Fruit fly (Drosophila melanogaster) whole organism, embryonic: ENCODE measurements around the gene Reg-2.

Experiments
- Atf3 ChIP-seq: fragments of 200-800 bp; sonication (Bioruptor generic); optimal IDR thresholded peaks from 3 replicates; lab custom pipeline; 2016; ENCODE audit warnings: missing biosample characterization, missing genetic modification characterization
- B-H2 ChIP-seq: fragments of 200-800 bp; sonication (Bioruptor generic); optimal IDR thresholded peaks from 2 replicates; lab custom pipeline; 2018; ENCODE audit warnings: missing biosample characterization, mild to moderate bottlenecking, missing genetic modification characterization
- Bteb2 ChIP-seq: fragments of 200-800 bp; sonication (Bioruptor generic); optimal IDR thresholded peaks from 2 replicates; lab custom pipeline; 2016; ENCODE audit warnings: missing biosample characterization, missing genetic modification characterization
- CG10274 ChIP-seq: fragments of 200-800 bp; sonication (Bioruptor generic); optimal IDR thresholded peaks from 3 replicates; lab custom pipeline; 2017; ENCODE audit warnings: missing biosample characterization, mild to moderate bottlenecking, missing genetic modification characterization
- CG10366 ChIP-seq: fragments of 200-800 bp; sonication (Bioruptor generic); IDR thresholded peaks from 2 replicates; pipeline ENCODE4 v1.3.6; 2022; ENCODE audit warnings: missing biosample characterization, missing genetic modification characterization
- CG10654 ChIP-seq: fragments of 200-800 bp; sonication (Bioruptor generic); optimal IDR thresholded peaks from 2 replicates; lab custom pipeline; 2016; ENCODE audit warnings: missing biosample characterization, missing genetic modification characterization
- CG12155 ChIP-seq: fragments of 200-800 bp; sonication (Bioruptor generic); optimal IDR thresholded peaks from 3 replicates; lab custom pipeline; 2016; ENCODE audit warnings: missing biosample characterization, missing genetic modification characterization
- CG12391 ChIP-seq: fragments of 200-800 bp; sonication (Bioruptor generic); optimal IDR thresholded peaks from 3 replicates; lab custom pipeline; 2018; ENCODE audit warnings: missing biosample characterization, mild to moderate bottlenecking, missing genetic modification characterization, moderate library complexity
- CG14710 ChIP-seq: fragments of 200-800 bp; sonication (Bioruptor generic); optimal IDR thresholded peaks from 3 replicates; lab custom pipeline; 2019; ENCODE audit warnings: missing biosample characterization, mild to moderate bottlenecking, missing genetic modification characterization, moderate library complexity
- CG15269 ChIP-seq: fragments of 200-800 bp; sonication (Bioruptor generic); optimal IDR thresholded peaks from 2 replicates; lab custom pipeline; 2018; ENCODE audit warnings: missing biosample characterization, mild to moderate bottlenecking, missing genetic modification characterization, moderate library complexity
- CG1602 ChIP-seq: fragments of 200-800 bp; sonication (Bioruptor generic); optimal IDR thresholded peaks from 3 replicates; lab custom pipeline; 2016; ENCODE audit warnings: missing biosample characterization, missing genetic modification characterization
- CG1647 ChIP-seq: fragments of 200-800 bp; sonication (Bioruptor generic); optimal IDR thresholded peaks from 3 replicates; lab custom pipeline; 2016; ENCODE audit warnings: missing biosample characterization, missing genetic modification characterization
- CG16815 ChIP-seq: fragments of 200-800 bp; sonication (Bioruptor generic); optimal IDR thresholded peaks from 3 replicates; lab custom pipeline; 2017; ENCODE audit warnings: missing biosample characterization, mild to moderate bottlenecking, missing genetic modification characterization
- CG16863 ChIP-seq: fragments of 200-800 bp; sonication (Bioruptor generic); optimal IDR thresholded peaks from 3 replicates; lab custom pipeline; 2016; ENCODE audit warnings: missing biosample characterization, missing genetic modification characterization
- CG18599 ChIP-seq: fragments of 200-800 bp; sonication (Bioruptor generic); optimal IDR thresholded peaks from 3 replicates; lab custom pipeline; 2017; ENCODE audit warnings: missing biosample characterization, missing genetic modification characterization, mild to moderate bottlenecking, moderate library complexity, missing genetic modification reagents
- CG2120 ChIP-seq: fragments of 200-800 bp; sonication (Bioruptor generic); optimal IDR thresholded peaks from 3 replicates; lab custom pipeline; 2016; ENCODE audit warnings: missing biosample characterization, missing genetic modification characterization
- CG2199 ChIP-seq: fragments of 200-800 bp; sonication (Bioruptor generic); IDR thresholded peaks from 3 replicates; pipeline ENCODE4 v1.3.6; 2022; ENCODE audit warnings: missing biosample characterization, missing genetic modification characterization
- CG2712 ChIP-seq: fragments of 200-800 bp; optimal IDR thresholded peaks from 3 replicates; lab custom pipeline; 2019; ENCODE audit warnings: missing biosample characterization, mild to moderate bottlenecking, missing genetic modification characterization, moderate library complexity
- CG5953 ChIP-seq: fragments of 200-800 bp; sonication (Bioruptor generic); IDR thresholded peaks from 2 replicates; pipeline ENCODE4 v1.3.6; 2022; ENCODE audit warnings: missing biosample characterization, missing genetic modification characterization
- CG6272 ChIP-seq: fragments of 200-800 bp; sonication (Bioruptor generic); IDR thresholded peaks from 2 replicates; pipeline ENCODE4 v1.3.6; 2022; ENCODE audit warnings: missing biosample characterization, missing genetic modification characterization
- CG6854 ChIP-seq: fragments of 200-800 bp; sonication (Bioruptor generic); optimal IDR thresholded peaks from 3 replicates; lab custom pipeline; 2017; ENCODE audit warnings: missing biosample characterization, mild to moderate bottlenecking, missing genetic modification characterization
- CG7357 ChIP-seq: fragments of 200-800 bp; sonication (Bioruptor generic); IDR thresholded peaks from 3 replicates; pipeline ENCODE4 v1.3.6; 2022; ENCODE audit warnings: missing biosample characterization, missing genetic modification characterization
- CG8290 ChIP-seq, 3 experiments: fragments of 200-800 bp; sonication (Bioruptor generic); optimal IDR thresholded peaks; 2 replicates each; lab custom pipeline; 2016 to 2019; ENCODE audit warnings: missing biosample characterization in 3 of 3, missing genetic modification characterization in 3 of 3, mild to moderate bottlenecking in 2 of 3, moderate library complexity in 1 of 3
- CG8944 ChIP-seq: fragments of 200-800 bp; sonication (Bioruptor generic); optimal IDR thresholded peaks from 3 replicates; lab custom pipeline; 2016; ENCODE audit warnings: missing biosample characterization, missing genetic modification characterization
- CG9817 ChIP-seq: fragments of 200-800 bp; sonication (Bioruptor generic); optimal IDR thresholded peaks from 2 replicates; lab custom pipeline; 2018; ENCODE audit warnings: missing biosample characterization, mild to moderate bottlenecking, missing genetic modification characterization, moderate library complexity
- Chrac-16 ChIP-seq: fragments of 200-800 bp; sonication (Bioruptor generic); optimal IDR thresholded peaks from 3 replicates; lab custom pipeline; 2016; ENCODE audit warnings: missing biosample characterization, missing genetic modification characterization
- CkIIα-i1 ChIP-seq: fragments of 200-800 bp; sonication (Bioruptor generic); IDR thresholded peaks from 2 replicates; pipeline ENCODE4 v1.3.6; 2022; ENCODE audit warnings: missing biosample characterization, missing genetic modification characterization
- Drgx ChIP-seq: fragments of 200-800 bp; sonication (Bioruptor generic); IDR thresholded peaks from 2 replicates; pipeline ENCODE4 v1.3.6; 2022; ENCODE audit warnings: missing biosample characterization, missing genetic modification characterization
- E2f2 ChIP-seq: fragments of 200-800 bp; sonication (Bioruptor generic); IDR thresholded peaks from 2 replicates; pipeline ENCODE4 v1.3.6; 2022; ENCODE audit warnings: missing biosample characterization, missing genetic modification characterization
- GATAe ChIP-seq: fragments of 200-800 bp; sonication (Bioruptor generic); conservative IDR thresholded peaks from 2 replicates; pipeline ENCODE4 v1.3.6; 2022; ENCODE audit warnings: missing biosample characterization, missing genetic modification characterization
- HLH4C ChIP-seq: fragments of 200-800 bp; sonication (Bioruptor generic); IDR thresholded peaks from 3 replicates; pipeline ENCODE4 v1.3.6; 2022; ENCODE audit warnings: missing biosample characterization, missing genetic modification characterization; ENCODE audit not compliant: partially characterized antibody
- MBD-R2 ChIP-seq: fragments of 200-800 bp; sonication (Bioruptor generic); IDR thresholded peaks from 2 replicates; pipeline ENCODE4 v1.3.6; 2022; ENCODE audit warnings: missing biosample characterization, missing genetic modification characterization
- PHDP ChIP-seq: fragments of 200-800 bp; sonication (Bioruptor generic); optimal IDR thresholded peaks from 3 replicates; lab custom pipeline; 2018; ENCODE audit warnings: missing biosample characterization, mild to moderate bottlenecking, missing genetic modification characterization, moderate library complexity
- Ptx1 ChIP-seq: fragments of 200-800 bp; sonication (Bioruptor generic); IDR thresholded peaks from 2 replicates; pipeline ENCODE4 v1.3.6; 2022; ENCODE audit warnings: missing biosample characterization, missing genetic modification characterization
- Taf1 ChIP-seq: fragments of 200-800 bp; sonication (Bioruptor generic); IDR thresholded peaks from 2 replicates; pipeline ENCODE4 v1.3.6; 2022; ENCODE audit warnings: missing biosample characterization, missing genetic modification characterization
- dpn ChIP-seq, 2 experiments: fragments of 200-800 bp; sonication (Bioruptor generic); optimal IDR thresholded peaks; 3 replicates each; lab custom pipeline; 2016; ENCODE audit warnings: missing biosample characterization in 2 of 2, missing genetic modification characterization in 2 of 2
- emc ChIP-seq: fragments of 200-800 bp; sonication (Bioruptor generic); optimal IDR thresholded peaks from 2 replicates; lab custom pipeline; 2016; ENCODE audit warnings: missing biosample characterization, missing genetic modification characterization
- ewg ChIP-seq: fragments of 200-800 bp; sonication (Bioruptor generic); optimal IDR thresholded peaks from 3 replicates; lab custom pipeline; 2017; ENCODE audit warnings: mild to moderate bottlenecking, missing biosample characterization, missing genetic modification reagents, missing genetic modification characterization
- grn ChIP-seq: fragments of 200-800 bp; sonication (Bioruptor generic); optimal IDR thresholded peaks from 3 replicates; lab custom pipeline; 2017; ENCODE audit warnings: missing biosample characterization, missing genetic modification characterization
- gsb-n ChIP-seq: fragments of 200-800 bp; sonication (Bioruptor generic); optimal IDR thresholded peaks from 3 replicates; lab custom pipeline; 2018; ENCODE audit warnings: missing biosample characterization, mild to moderate bottlenecking, missing genetic modification characterization
- her ChIP-seq: fragments of 200-800 bp; sonication (Bioruptor generic); optimal IDR thresholded peaks from 2 replicates; lab custom pipeline; 2016; ENCODE audit warnings: missing biosample characterization, missing genetic modification characterization
- kah ChIP-seq: fragments of 200-800 bp; sonication (Bioruptor generic); optimal IDR thresholded peaks from 2 replicates; lab custom pipeline; 2018; ENCODE audit warnings: missing biosample characterization, mild to moderate bottlenecking, missing genetic modification characterization
- ken ChIP-seq: fragments of 200-800 bp; sonication (Bioruptor generic); IDR thresholded peaks from 3 replicates; pipeline ENCODE4 v1.3.6; 2022; ENCODE audit warnings: missing biosample characterization, missing genetic modification characterization
- kni ChIP-seq: fragments of 200-800 bp; sonication (Bioruptor generic); optimal IDR thresholded peaks from 3 replicates; lab custom pipeline; 2017; ENCODE audit warnings: mild to moderate bottlenecking, missing biosample characterization, missing genetic modification reagents, missing genetic modification characterization
- org-1 ChIP-seq: fragments of 200-800 bp; sonication (Bioruptor generic); optimal IDR thresholded peaks from 2 replicates; lab custom pipeline; 2017; ENCODE audit warnings: missing biosample characterization, missing genetic modification characterization
- pzg ChIP-seq: fragments of 200-800 bp; sonication (Bioruptor generic); optimal IDR thresholded peaks from 3 replicates; lab custom pipeline; 2018; ENCODE audit warnings: missing biosample characterization, mild to moderate bottlenecking, missing genetic modification characterization, moderate library complexity
- ranshi ChIP-seq: fragments of 200-800 bp; sonication (Bioruptor generic); IDR thresholded peaks from 2 replicates; pipeline ENCODE4 v1.3.6; 2022; ENCODE audit warnings: missing biosample characterization, missing genetic modification characterization
- rib ChIP-seq: fragments of 200-800 bp; sonication (Bioruptor generic); IDR thresholded peaks from 2 replicates; pipeline ENCODE4 v1.3.6; 2022; ENCODE audit warnings: missing biosample characterization, missing genetic modification characterization
- row ChIP-seq: fragments of 200-800 bp; sonication (Bioruptor generic); IDR thresholded peaks from 3 replicates; pipeline ENCODE4 v1.3.6; 2022; ENCODE audit warnings: missing biosample characterization, missing genetic modification characterization
- wor ChIP-seq: fragments of 200-800 bp; sonication (Bioruptor generic); IDR thresholded peaks from 2 replicates; pipeline ENCODE4 v1.3.6; 2022; ENCODE audit warnings: missing biosample characterization, missing genetic modification characterization
- zen ChIP-seq: fragments of 200-800 bp; sonication (Bioruptor generic); optimal IDR thresholded peaks from 3 replicates; lab custom pipeline; 2018; ENCODE audit warnings: missing biosample characterization, mild to moderate bottlenecking, missing genetic modification characterization, moderate library complexity

Gene Reg-2

dm6 chr3L:557294-557693 lies 49.1 kb downstream of the Reg-2 start (continued):
- peak; percentile 69 for TF ChIP-seq PHDP (tag; lab: Kevin White, UChicago)
- TF ChIP-seq CG9817 (tag; lab: Kevin White, UChicago) = peak; percentile 64
- TF ChIP-seq CG7357 (GFP tag; lab: Robert Waterston, UW) = peak; percentile 64; the same call in 2 of the 3 replicates
- no peak for TF ChIP-seq kah (GFP tag; lab: Kevin White, UChicago)
- peak; percentile 40 for TF ChIP-seq CG12155
- peak; percentile 25 for TF ChIP-seq CG8944
- TF ChIP-seq CG5953 (GFP tag; lab: Robert Waterston, UW) = peak; percentile 41; the same call in 1 of the 2 replicates
- peak; percentile 15 for TF ChIP-seq CG10654 (GFP tag; lab: Kevin White, UChicago)
- TF ChIP-seq Ptx1 = peak; percentile 73
- TF ChIP-seq CG6854 (GFP tag; lab: Kevin White, UChicago) = peak; percentile 2
- no peak for TF ChIP-seq emc (GFP tag; lab: Kevin White, UChicago)
- no peak for TF ChIP-seq HLH4C (GFP tag; lab: Robert Waterston, UW)
- peak; percentile 29; the same call in 1 of the 2 replicates for TF ChIP-seq wor (GFP tag; lab: Robert Waterston, UW)
- peak; percentile 36 for TF ChIP-seq CG10274
- no peak for TF ChIP-seq grn (GFP tag; lab: Kevin White, UChicago)
- peak; percentile 18 for TF ChIP-seq CG2712 (tag; lab: Kevin White, UChicago)
- peak; percentile 83 for TF ChIP-seq row (GFP tag; lab: Robert Waterston, UW)
- TF ChIP-seq E2f2 (GFP tag; lab: Robert Waterston, UW) = peak; percentile 42; the same call in 1 of the 2 replicates
- peak; percentile 39 to 67 for TF ChIP-seq dpn (GFP tag; optimal IDR thresholded peaks at IDR 0.05; lab: Kevin White, UChicago)
- TF ChIP-seq CG18599 = peak; percentile 78
- peak; percentile 57; the same call in 1 of the 3 replicates for TF ChIP-seq ken (GFP tag; lab: Robert Waterston, UW)
- peak; percentile 80 for TF ChIP-seq Taf1
- TF ChIP-seq CG1647 (GFP tag; lab: Kevin White, UChicago) = no peak
- no peak for TF ChIP-seq gsb-n
- TF ChIP-seq CG16815 (GFP tag; lab: Kevin White, UChicago) = peak; percentile 44
- TF ChIP-seq Bteb2 = peak; percentile 2
- TF ChIP-seq ewg (GFP tag; lab: Kevin White, UChicago) = no peak
- no peak for TF ChIP-seq CG14710 (tag; lab: Kevin White, UChicago)
- no peak for TF ChIP-seq CG16863 (GFP tag; lab: Kevin White, UChicago)
- TF ChIP-seq CG1602 (GFP tag; lab: Kevin White, UChicago) = peak; percentile 4
- TF ChIP-seq rib (GFP tag; lab: Robert Waterston, UW) = 0 out of 2 replicates have a peak, but pooled peaks have one; percentile 44
- TF ChIP-seq CG6272 (GFP tag; lab: Robert Waterston, UW) = peak; percentile 46
- TF ChIP-seq Chrac-16 (GFP tag; lab: Kevin White, UChicago) = peak; percentile 50
- TF ChIP-seq her (GFP tag; lab: Kevin White, UChicago) = peak; percentile 57
- TF ChIP-seq CG2199 (GFP tag; lab: Robert Waterston, UW) = 0 out of 3 replicates have a peak, but pooled peaks have one; percentile 16
- TF ChIP-seq MBD-R2 (GFP tag; lab: Robert Waterston, UW) = peak; percentile 21; the same call in 1 of the 2 replicates
- no peak for TF ChIP-seq kni
- peak; percentile 8 for TF ChIP-seq Atf3
- TF ChIP-seq CG10366 = peak; percentile 68
- TF ChIP-seq CG8290 (GFP tag; optimal IDR thresholded peaks at IDR 0.05; lab: Kevin White, UChicago) = no peak
- peak in 1 of 2 experiments; percentile 91 for TF ChIP-seq CG8290 (tag; optimal IDR thresholded peaks at IDR 0.05; lab: Kevin White, UChicago)
- peak; percentile 68 for TF ChIP-seq CG2120 (GFP tag; lab: Kevin White, UChicago)
- TF ChIP-seq B-H2 = peak; percentile 31
- TF ChIP-seq org-1 (GFP tag; lab: Kevin White, UChicago) = peak; percentile 57
- TF ChIP-seq pzg (GFP tag; lab: Kevin White, UChicago) = no peak
- TF ChIP-seq zen (tag; lab: Kevin White, UChicago) = no peak
- peak; percentile 58 for TF ChIP-seq CG15269 (tag; lab: Kevin White, UChicago)
- TF ChIP-seq CG12391 (tag; lab: Kevin White, UChicago) = peak; percentile 23
- TF ChIP-seq Drgx (GFP tag; lab: Robert Waterston, UW) = peak; percentile 84
- no peak for TF ChIP-seq CkIIα-i1
- 0 out of 2 replicates have a peak, but pooled peaks have one; percentile 17 for TF ChIP-seq GATAe (GFP tag; lab: Robert Waterston, UW)
- TF ChIP-seq ranshi (GFP tag; lab: Robert Waterston, UW) = peak; percentile 46; the same call in 1 of the 2 replicates
